Fruit fly (Drosophila melanogaster): ENCODE measurements around the gene CG31140.

Gene CG31140

DNA sequence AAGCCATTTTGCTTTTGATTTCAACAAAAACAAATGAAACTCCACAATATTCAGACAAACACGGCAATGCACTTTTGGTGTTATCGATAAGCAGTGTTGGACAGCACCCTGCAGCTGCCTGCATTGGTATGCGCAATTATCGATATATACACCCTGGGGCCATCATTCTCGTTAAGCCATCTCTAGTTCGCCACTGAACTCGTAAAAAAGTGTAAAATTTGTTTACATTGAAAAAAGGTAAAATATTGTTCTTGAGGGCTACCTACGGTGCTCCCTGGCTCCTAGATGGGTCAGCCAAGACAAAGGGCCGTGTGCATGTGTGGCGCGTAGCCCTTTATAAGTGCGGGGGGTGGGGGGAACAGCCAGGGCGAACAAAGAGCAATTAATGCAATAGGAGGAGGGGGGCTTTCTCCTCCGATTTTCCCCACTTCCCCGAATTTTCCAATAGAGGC, 23.5 kb downstream of the CG31140 start, which contains the start of the genes CG13603 and CG5902 (continued):
- no peak for TF ChIP-seq wdn (GFP tag; IDR thresholded peaks at IDR 0.05)
- no peak for TF ChIP-seq CG6854 (GFP tag; optimal IDR thresholded peaks at IDR 0.05)
- TF ChIP-seq CG16863 (GFP tag; optimal IDR thresholded peaks at IDR 0.05): peak; percentile 41
- peak; percentile 71; the same call in 1 of the 2 replicates for TF ChIP-seq hbn (GFP tag; IDR thresholded peaks at IDR 0.05; ENCODE audit: partially characterized antibody)
- peak; percentile 64 for TF ChIP-seq CG30403 (GFP tag; optimal IDR thresholded peaks at IDR 0.05)
- TF ChIP-seq CG18011 (GFP tag; optimal IDR thresholded peaks at IDR 0.05): peak; percentile 45
- peak; percentile 26 for TF ChIP-seq D (optimal IDR thresholded peaks at IDR 0.05)
- no peak for TF ChIP-seq D (GFP tag; optimal IDR thresholded peaks at IDR 0.05)
- peak; percentile 23 for TF ChIP-seq Spps (tag; optimal IDR thresholded peaks at IDR 0.05)
- TF ChIP-seq CG6654 (GFP tag; optimal IDR thresholded peaks at IDR 0.05): no peak
- TF ChIP-seq Mrtf (GFP tag; IDR thresholded peaks at IDR 0.05): no peak
- TF ChIP-seq CG14441 (GFP tag; IDR thresholded peaks at IDR 0.05): peak; percentile 30; the same call in 1 of the 2 replicates
- TF ChIP-seq Sin3A (optimal IDR thresholded peaks at IDR 0.05): peak; percentile 72
- TF ChIP-seq HLH3B (GFP tag; IDR thresholded peaks at IDR 0.05): peak; percentile 48; the same call in 1 of the 2 replicates
- TF ChIP-seq hkb (optimal IDR thresholded peaks at IDR 0.05): no peak
- 0 out of 2 replicates have a peak, but pooled peaks have one; percentile 38 for TF ChIP-seq hkb (GFP tag; IDR thresholded peaks at IDR 0.05)
- no peak for TF ChIP-seq sc (optimal IDR thresholded peaks at IDR 0.05)
- TF ChIP-seq sc (GFP tag; optimal IDR thresholded peaks at IDR 0.05): no peak
- peak; percentile 95 for TF ChIP-seq MESR4 (GFP tag; optimal IDR thresholded peaks at IDR 0.05)
- TF ChIP-seq Dbx (GFP tag; IDR thresholded peaks at IDR 0.05): peak; percentile 77
- TF ChIP-seq ems (GFP tag; optimal IDR thresholded peaks at IDR 0.05): peak; percentile 41
- no peak for TF ChIP-seq ap (GFP tag; IDR thresholded peaks at IDR 0.05)
- TF ChIP-seq toy (GFP tag; IDR thresholded peaks at IDR 0.05): no peak
- TF ChIP-seq CG3065 (GFP tag; optimal IDR thresholded peaks at IDR 0.05): no peak
- 0 out of 2 replicates have a peak, but pooled peaks have one; percentile 8 for TF ChIP-seq peb (GFP tag; IDR thresholded peaks at IDR 0.05)
- peak; percentile 16 for TF ChIP-seq CG10654 (GFP tag; optimal IDR thresholded peaks at IDR 0.05)
- TF ChIP-seq ato (GFP tag; IDR thresholded peaks at IDR 0.05; ENCODE audit: partially characterized antibody): 0 out of 2 replicates have a peak, but pooled peaks have one; percentile 47
- TF ChIP-seq CG8359 (GFP tag; optimal IDR thresholded peaks at IDR 0.05; ENCODE audit: borderline replicate concordance): no peak
- no peak for TF ChIP-seq Ada2b (GFP tag; IDR thresholded peaks at IDR 0.05)
- no peak for TF ChIP-seq dati (GFP tag; IDR thresholded peaks at IDR 0.05)
- no peak for TF ChIP-seq al (GFP tag; IDR thresholded peaks at IDR 0.05)
- peak; percentile 39 for TF ChIP-seq CG12391 (tag; optimal IDR thresholded peaks at IDR 0.05)
- TF ChIP-seq CG14860 (GFP tag; IDR thresholded peaks at IDR 0.05; ENCODE audit: partially characterized antibody): peak; percentile 65
- peak; percentile 93 for TF ChIP-seq Dref (GFP tag; IDR thresholded peaks at IDR 0.05)
- no peak for TF ChIP-seq H15 (GFP tag; IDR thresholded peaks at IDR 0.05)
- TF ChIP-seq CG11085 (GFP tag; IDR thresholded peaks at IDR 0.05): no peak
- peak; percentile 88 for TF ChIP-seq bbx (GFP tag; IDR thresholded peaks at IDR 0.05; ENCODE audit: partially characterized antibody)
- TF ChIP-seq chinmo (GFP tag; IDR thresholded peaks at IDR 0.05; ENCODE audit: partially characterized antibody): peak; percentile 98
- peak; percentile 13; the same call in 1 of the 2 replicates for TF ChIP-seq CG14014 (GFP tag; IDR thresholded peaks at IDR 0.05)
- peak; percentile 96 for TF ChIP-seq CG17186 (GFP tag; optimal IDR thresholded peaks at IDR 0.05)
- TF ChIP-seq CG10543 (GFP tag; optimal IDR thresholded peaks at IDR 0.05): peak; percentile 32
- no peak for TF ChIP-seq usp (GFP tag; optimal IDR thresholded peaks at IDR 0.05)
- TF ChIP-seq Fer3 (tag; optimal IDR thresholded peaks at IDR 0.05): no peak
- TF ChIP-seq Drgx (GFP tag; IDR thresholded peaks at IDR 0.05): peak; percentile 42; the same call in 1 of the 2 replicates
- TF ChIP-seq CG32767 (GFP tag; IDR thresholded peaks at IDR 0.05): peak; percentile 36; the same call in 1 of the 2 replicates
- TF ChIP-seq CG7839 (tag; optimal IDR thresholded peaks at IDR 0.05): no peak
- no peak for TF ChIP-seq bowl (GFP tag; IDR thresholded peaks at IDR 0.05)
- peak; percentile 80 for TF ChIP-seq CG12659 (GFP tag; optimal IDR thresholded peaks at IDR 0.05)
- TF ChIP-seq slp2 (GFP tag; optimal IDR thresholded peaks at IDR 0.05): no peak
- peak; percentile 77 for TF ChIP-seq hb (GFP tag; IDR thresholded peaks at IDR 0.05; ENCODE audit: partially characterized antibody)
- TF ChIP-seq Nf-YB (GFP tag; optimal IDR thresholded peaks at IDR 0.05): no peak
- no peak for TF ChIP-seq btn (GFP tag; optimal IDR thresholded peaks at IDR 0.05)

All from whole organism, embryonic.